Fruit fly (Drosophila melanogaster) Kc167 (cell line): ENCODE results near the gene mRpL19.

Experiments
- Myc ChIP-seq: fragments of >200 bp; optimal IDR thresholded peaks from 2 replicates; lab custom pipeline; 2017; ENCODE audit warnings: missing external identifiers
- Sin3A ChIP-seq: fragments of >200 bp; optimal IDR thresholded peaks from 2 replicates; lab custom pipeline; 2018; ENCODE audit warnings: missing external identifiers
- psq ChIP-seq: fragments of >200 bp; optimal IDR thresholded peaks from 2 replicates; lab custom pipeline; 2017; ENCODE audit warnings: missing external identifiers

DNA sequence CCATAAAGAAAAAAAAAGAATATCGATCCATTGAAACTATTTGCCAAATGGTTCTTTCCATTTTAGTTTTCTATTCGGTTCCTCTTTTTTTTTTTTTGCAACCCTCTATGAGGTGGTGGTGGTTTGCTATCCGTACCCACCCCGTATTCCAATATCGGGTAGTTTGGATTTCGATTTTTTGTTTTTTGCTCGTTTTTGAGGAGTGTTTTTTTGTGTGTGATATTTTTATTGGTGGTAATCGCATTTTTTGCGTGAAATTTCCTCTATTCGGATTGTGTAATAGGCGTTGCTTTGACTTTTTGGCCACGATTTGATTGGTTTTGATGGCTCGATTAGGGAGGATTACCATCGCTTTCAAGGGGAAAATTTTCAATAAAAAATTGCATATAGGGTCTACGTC is 12.5 kb downstream of the mRpL19 start:
- no peak for TF ChIP-seq Myc (lab: Kevin White, UChicago)
- TF ChIP-seq Sin3A (lab: Kevin White, UChicago) = no peak
- TF ChIP-seq psq (lab: Kevin White, UChicago) = no peak
